Worm (Caenorhabditis elegans) whole organism, early embryonic: ENCODE data around the gene F22E12.3.

Source experiments
- B0310.2 ChIP-seq: sonication (generic microtip); optimal IDR thresholded peaks from 2 replicates; lab custom pipeline; 2016; ENCODE audit warnings: mild to moderate bottlenecking, missing genetic modification characterization, missing compliant biosample characterization
- F13C5.2 ChIP-seq: sonication (generic microtip); optimal IDR thresholded peaks from 2 replicates; lab custom pipeline; 2017; ENCODE audit warnings: mild to moderate bottlenecking, missing genetic modification characterization, inconsistent platforms, missing compliant biosample characterization
- aly-1 ChIP-seq: sonication (generic microtip); optimal IDR thresholded peaks from 2 replicates; lab custom pipeline; 2016; ENCODE audit warnings: missing genetic modification characterization, missing compliant biosample characterization
- ama-1 ChIP-seq: fragments of 150-350 bp; optimal IDR thresholded peaks from 2 replicates; lab custom pipeline; 2014
- ceh-13 ChIP-seq: fragments of 200-800 bp; sonication (Bioruptor generic); optimal IDR thresholded peaks from 2 replicates; lab custom pipeline; 2018; ENCODE audit warnings: mild to moderate bottlenecking, missing genetic modification characterization, missing compliant biosample characterization
- hmbx-1 ChIP-seq: sonication (generic microtip); optimal IDR thresholded peaks from 2 replicates; lab custom pipeline; 2016; ENCODE audit warnings: mild to moderate bottlenecking, missing genetic modification characterization, missing compliant biosample characterization
- hmg-4 ChIP-seq: fragments of 200-800 bp; sonication (Bioruptor generic); optimal IDR thresholded peaks from 2 replicates; lab custom pipeline; 2018; ENCODE audit warnings: mild to moderate bottlenecking, missing genetic modification characterization, missing compliant biosample characterization
- pes-1 ChIP-seq: fragments of 200-800 bp; sonication (Bioruptor generic); IDR thresholded peaks from 2 replicates; pipeline ENCODE4 v1.3.6; 2022; ENCODE audit warnings: missing genetic modification reagents, missing genetic modification characterization, missing compliant biosample characterization
- tbx-37 ChIP-seq: fragments of 200-800 bp; sonication (Bioruptor generic); conservative IDR thresholded peaks from 2 replicates; pipeline ENCODE4 v1.3.6; 2022; ENCODE audit warnings: missing genetic modification reagents, missing genetic modification characterization, missing compliant biosample characterization
- tra-4 ChIP-seq: sonication (generic microtip); optimal IDR thresholded peaks from 2 replicates; lab custom pipeline; 2017; ENCODE audit warnings: missing genetic modification characterization, missing compliant biosample characterization

DNA sequence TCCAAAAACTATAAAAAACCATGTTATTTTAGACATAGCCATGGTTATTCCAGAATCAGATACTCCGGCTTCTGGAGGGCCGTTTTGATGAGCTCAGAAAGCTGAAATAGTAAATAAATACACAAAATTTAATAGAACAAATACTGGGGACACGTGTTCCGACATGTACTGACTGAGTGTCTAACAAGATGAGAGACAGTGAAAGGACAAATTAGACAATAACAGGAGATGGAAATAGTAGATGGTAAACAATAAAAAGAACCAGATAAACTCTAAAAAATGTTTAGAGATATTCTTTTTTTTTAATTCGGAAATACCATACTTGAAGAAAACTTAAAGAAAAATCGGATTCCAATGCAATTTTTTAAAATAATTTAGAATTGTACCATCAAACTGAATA is 21.5 kb upstream of the F22E12.3 start, which contains the start of gene Y32F6B.1:
- TF ChIP-seq tra-4 (tag; lab: Kevin White, UChicago): no peak
- TF ChIP-seq hmbx-1: no peak
- TF ChIP-seq hmg-4 (GFP tag; lab: Kevin White, UChicago): no peak
- TF ChIP-seq ceh-13 (GFP tag; lab: Kevin White, UChicago): no peak
- no peak for TF ChIP-seq pes-1 (GFP tag; lab: Robert Waterston, UW)
- no peak for TF ChIP-seq B0310.2
- TF ChIP-seq aly-1 (tag; lab: Kevin White, UChicago): no peak
- no peak for TF ChIP-seq F13C5.2
- no peak for TF ChIP-seq ama-1 (lab: Kevin White, UChicago)
- TF ChIP-seq tbx-37 (GFP tag; lab: Robert Waterston, UW): no peak
